Fruit fly (Drosophila melanogaster) whole organism, adult: ENCODE measurements around the gene CG43336.

Experiments used
- CG12768 ChIP-seq: fragments of 200-800 bp; sonication (Bioruptor generic); optimal IDR thresholded peaks from 2 replicates; lab custom pipeline; 2017; ENCODE audit warnings: missing biosample characterization, missing genetic modification characterization, mild to moderate bottlenecking, moderate library complexity, missing genetic modification reagents
- CG14711 ChIP-seq: fragments of 200-800 bp; sonication (Bioruptor generic); optimal IDR thresholded peaks from 2 replicates; lab custom pipeline; 2018; ENCODE audit warnings: missing biosample characterization, mild to moderate bottlenecking, missing genetic modification characterization, moderate library complexity
- CG7101 ChIP-seq: fragments of 200-800 bp; sonication (Bioruptor generic); optimal IDR thresholded peaks from 2 replicates; lab custom pipeline; 2018; ENCODE audit warnings: missing biosample characterization, mild to moderate bottlenecking, missing genetic modification characterization, moderate library complexity
- Crg-1 ChIP-seq: fragments of 200-800 bp; sonication (Bioruptor generic); optimal IDR thresholded peaks from 2 replicates; lab custom pipeline; 2016; ENCODE audit warnings: missing biosample characterization, missing genetic modification characterization
- Hr96 ChIP-seq: fragments of 200-800 bp; sonication (Bioruptor generic); optimal IDR thresholded peaks from 2 replicates; lab custom pipeline; 2016; ENCODE audit warnings: missing biosample characterization, missing genetic modification characterization
- Mnt ChIP-seq: fragments of 200-800 bp; sonication (Bioruptor generic); optimal IDR thresholded peaks from 2 replicates; lab custom pipeline; 2016; ENCODE audit warnings: missing biosample characterization, mild to moderate bottlenecking, missing genetic modification characterization
- kay ChIP-seq: fragments of 200-800 bp; sonication (Bioruptor generic); peaks from one replicate; lab custom pipeline; 2016; ENCODE audit warnings: missing biosample characterization, missing genetic modification characterization, borderline replicate concordance
- pad ChIP-seq: fragments of 200-800 bp; sonication (Bioruptor generic); optimal IDR thresholded peaks from 3 replicates; lab custom pipeline; 2017; ENCODE audit warnings: missing biosample characterization, missing genetic modification characterization, mild to moderate bottlenecking, moderate library complexity, missing genetic modification reagents
- toe ChIP-seq: fragments of 200-800 bp; sonication (Bioruptor generic); optimal IDR thresholded peaks from 2 replicates; lab custom pipeline; 2016; ENCODE audit warnings: missing biosample characterization, missing genetic modification characterization

- no peak for TF ChIP-seq Mnt (GFP tag; lab: Kevin White, UChicago)
- no peak for TF ChIP-seq CG12768
- TF ChIP-seq kay (GFP tag; lab: Kevin White, UChicago), result no peak
- TF ChIP-seq CG14711 (tag; lab: Kevin White, UChicago), result no peak
- no peak for TF ChIP-seq Crg-1
- no peak for TF ChIP-seq CG7101 (tag; lab: Kevin White, UChicago)
- no peak for TF ChIP-seq Hr96 (GFP tag; lab: Kevin White, UChicago)
- TF ChIP-seq toe (GFP tag; lab: Kevin White, UChicago), result no peak
- TF ChIP-seq pad (GFP tag; lab: Kevin White, UChicago), result no peak
Measured at dm6 chr3R:15677550-15677973, 40.6 kb downstream of the CG43336 start.
